Worm (Caenorhabditis elegans) whole organism, midembryonic: ENCODE results near the gene C35D10.5.

ENCODE experiments used
- flt-1 ChIP-seq: fragments of 200-800 bp; sonication (Bioruptor generic); IDR thresholded peaks from 2 replicates; pipeline ENCODE4 v1.3.6; 2022; ENCODE audit warnings: missing genetic modification characterization, missing compliant biosample characterization
- ref-1 ChIP-seq: fragments of 200-800 bp; sonication (Bioruptor generic); conservative IDR thresholded peaks from 2 replicates; pipeline ENCODE4 v1.3.6; 2022; ENCODE audit warnings: missing genetic modification reagents, missing genetic modification characterization, missing compliant biosample characterization
- tab-1 ChIP-seq: fragments of 200-800 bp; sonication (Bioruptor generic); IDR thresholded peaks from 2 replicates; pipeline ENCODE4 v1.3.6; 2022; ENCODE audit warnings: missing genetic modification characterization, missing compliant biosample characterization
- ztf-29 ChIP-seq: fragments of 200-800 bp; sonication (Bioruptor generic); IDR thresholded peaks from 2 replicates; pipeline ENCODE4 v1.3.6; 2022; ENCODE audit warnings: missing genetic modification reagents, missing genetic modification characterization, missing compliant biosample characterization

DNA sequence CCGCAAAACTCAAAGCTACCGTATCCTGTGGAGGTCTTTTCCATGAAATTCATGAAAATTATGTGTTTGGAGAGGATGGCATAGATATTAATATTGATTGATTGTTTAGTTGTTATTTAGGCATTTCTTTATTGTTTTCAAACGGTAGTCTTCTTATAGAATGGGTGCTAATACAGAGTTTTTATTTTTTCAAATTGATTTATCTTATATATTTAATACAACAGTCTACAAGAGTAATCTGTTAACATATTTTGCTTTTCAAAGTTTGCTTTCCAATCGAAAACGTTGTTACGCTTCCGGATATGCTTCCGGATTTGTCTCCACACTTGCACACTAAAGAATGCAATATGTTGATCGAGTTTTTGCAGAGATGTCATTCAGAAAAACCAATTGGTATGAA is 4.6 kb downstream of the C35D10.5 start, which contains the start of gene C35D10.17:
- no peak for TF ChIP-seq flt-1 (GFP tag; lab: Robert Waterston, UW)
- no peak for TF ChIP-seq ztf-29 (GFP tag; lab: Robert Waterston, UW)
- no peak for TF ChIP-seq ref-1 (GFP tag; lab: Robert Waterston, UW)
- TF ChIP-seq tab-1: no peak
